Worm (Caenorhabditis elegans) whole organism, L2 larva: ENCODE results near the gene twk-44.

Experiments
- C34F6.9 ChIP-seq: fragments of 150-350 bp; optimal IDR thresholded peaks from 2 replicates; lab custom pipeline; 2014; ENCODE audit warnings: missing biosample characterization, missing genetic modification characterization
- F13H6.1 ChIP-seq: sonication (generic microtip); optimal IDR thresholded peaks from 2 replicates; lab custom pipeline; 2016; ENCODE audit warnings: missing genetic modification characterization, missing compliant biosample characterization
- R02D3.7 ChIP-seq: fragments of 150-350 bp; optimal IDR thresholded peaks from 2 replicates; lab custom pipeline; 2014; ENCODE audit warnings: missing biosample characterization, missing genetic modification characterization
- Y55F3AM.14 ChIP-seq: fragments of 200-800 bp; sonication (Bioruptor generic); optimal IDR thresholded peaks from 2 replicates; lab custom pipeline; 2018; ENCODE audit warnings: mild to moderate bottlenecking, missing genetic modification characterization, missing compliant biosample characterization
- ZK546.5 ChIP-seq: sonication (generic microtip); optimal IDR thresholded peaks from 2 replicates; lab custom pipeline; 2017; ENCODE audit warnings: missing biosample characterization, missing genetic modification characterization
- ama-1 ChIP-seq: fragments of 150-350 bp; optimal IDR thresholded peaks from 2 replicates; lab custom pipeline; 2018; ENCODE audit warnings: inconsistent platforms
- blmp-1 ChIP-seq: sonication (generic microtip); optimal IDR thresholded peaks from 2 replicates; lab custom pipeline; 2017; ENCODE audit warnings: missing genetic modification characterization, mild to moderate bottlenecking, missing compliant biosample characterization, antibody characterized with exemption, moderate library complexity; ENCODE audit not compliant: insufficient read depth
- crh-2 ChIP-seq: sonication (generic microtip); optimal IDR thresholded peaks from 2 replicates; lab custom pipeline; 2017; ENCODE audit warnings: missing biosample characterization, missing genetic modification characterization
- dmd-4 ChIP-seq: sonication (generic microtip); optimal IDR thresholded peaks from 2 replicates; lab custom pipeline; 2017; ENCODE audit warnings: missing biosample characterization, missing genetic modification characterization
- egl-27 ChIP-seq: sonication (generic microtip); optimal IDR thresholded peaks from 3 replicates; lab custom pipeline; 2017; ENCODE audit warnings: missing biosample characterization, missing genetic modification reagents, missing genetic modification characterization
- elt-3 ChIP-seq: sonication (generic microtip); optimal IDR thresholded peaks from 2 replicates; lab custom pipeline; 2017; ENCODE audit warnings: missing biosample characterization, missing genetic modification characterization
- fos-1 ChIP-seq: fragments of 150-350 bp; optimal IDR thresholded peaks from 2 replicates; lab custom pipeline; 2014; ENCODE audit warnings: missing biosample characterization, missing genetic modification characterization
- gmeb-1 ChIP-seq: fragments of 150-350 bp; optimal IDR thresholded peaks from 2 replicates; lab custom pipeline; 2014; ENCODE audit warnings: missing biosample characterization, missing genetic modification characterization
- lin-11 ChIP-seq: fragments of 150-350 bp; sonication (generic microtip); optimal IDR thresholded peaks from 2 replicates; lab custom pipeline; 2014; ENCODE audit warnings: missing biosample characterization, missing genetic modification characterization, inconsistent platforms, mixed read lengths
- lin-13 ChIP-seq: fragments of 150-350 bp; optimal IDR thresholded peaks from 2 replicates; lab custom pipeline; 2014; ENCODE audit warnings: missing biosample characterization, missing genetic modification reagents, missing genetic modification characterization
- lsy-2 ChIP-seq, 2 experiments: fragments of 150-350 bp in 1 of 2; sonication (generic microtip) in 1 of 2; optimal IDR thresholded peaks; 2 replicates each; lab custom pipeline; 2014 to 2017; ENCODE audit warnings: missing biosample characterization in 2 of 2, missing genetic modification characterization in 2 of 2
- mab-5 ChIP-seq: fragments of 150-350 bp; optimal IDR thresholded peaks from 2 replicates; lab custom pipeline; 2014; ENCODE audit warnings: missing biosample characterization, missing genetic modification characterization
- mbf-1 ChIP-seq: sonication (generic microtip); optimal IDR thresholded peaks from 2 replicates; lab custom pipeline; 2017; ENCODE audit warnings: missing biosample characterization, missing genetic modification characterization
- nhr-10 ChIP-seq: sonication (generic microtip); optimal IDR thresholded peaks from 2 replicates; lab custom pipeline; 2017; ENCODE audit warnings: missing biosample characterization, missing genetic modification characterization
- nhr-11 ChIP-seq: fragments of 150-350 bp; optimal IDR thresholded peaks from 2 replicates; lab custom pipeline; 2014; ENCODE audit warnings: missing biosample characterization, missing genetic modification characterization
- nhr-129 ChIP-seq: fragments of 150-350 bp; optimal IDR thresholded peaks from 2 replicates; lab custom pipeline; 2014; ENCODE audit warnings: missing biosample characterization, missing genetic modification characterization
- nhr-21 ChIP-seq: fragments of 150-350 bp; optimal IDR thresholded peaks from 2 replicates; lab custom pipeline; 2014; ENCODE audit warnings: missing biosample characterization, missing genetic modification characterization
- nhr-23 ChIP-seq: fragments of 150-350 bp; optimal IDR thresholded peaks from 2 replicates; lab custom pipeline; 2014; ENCODE audit warnings: missing biosample characterization, missing genetic modification reagents, missing genetic modification characterization
- nhr-237 ChIP-seq: fragments of 150-350 bp; optimal IDR thresholded peaks from 2 replicates; lab custom pipeline; 2014; ENCODE audit warnings: missing biosample characterization, missing genetic modification characterization
- nhr-25 ChIP-seq: fragments of 150-350 bp; sonication (generic microtip); optimal IDR thresholded peaks from 3 replicates; lab custom pipeline; 2014; ENCODE audit warnings: missing biosample characterization, missing genetic modification characterization
- nhr-6 ChIP-seq: fragments of 150-350 bp; optimal IDR thresholded peaks from 2 replicates; lab custom pipeline; 2014; ENCODE audit warnings: missing biosample characterization, missing genetic modification characterization
- nhr-77 ChIP-seq: fragments of 150-350 bp; optimal IDR thresholded peaks from 2 replicates; lab custom pipeline; 2014; ENCODE audit warnings: missing biosample characterization, missing genetic modification characterization
- peb-1 ChIP-seq: fragments of 150-350 bp; optimal IDR thresholded peaks from 2 replicates; lab custom pipeline; 2014; ENCODE audit warnings: missing biosample characterization, missing genetic modification characterization
- sem-4 ChIP-seq: fragments of 150-350 bp; optimal IDR thresholded peaks from 2 replicates; lab custom pipeline; 2014; ENCODE audit warnings: missing biosample characterization, missing genetic modification reagents, missing genetic modification characterization
- sma-3 ChIP-seq: sonication (generic microtip); optimal IDR thresholded peaks from 2 replicates; lab custom pipeline; 2016; ENCODE audit warnings: missing genetic modification reagents, missing genetic modification characterization, missing compliant biosample characterization
- sma-9 ChIP-seq, 2 experiments: fragments of 150-350 bp in 1 of 2; sonication (generic microtip) in 1 of 2; optimal IDR thresholded peaks; 2 replicates each; lab custom pipeline; 2014 to 2016; ENCODE audit warnings: missing genetic modification characterization in 2 of 2, mild to moderate bottlenecking in 1 of 2, missing biosample characterization in 1 of 2, missing compliant biosample characterization in 1 of 2, missing genetic modification reagents in 1 of 2, moderate library complexity in 1 of 2
- snpc-4 ChIP-seq: fragments of 150-350 bp; optimal IDR thresholded peaks from 2 replicates; lab custom pipeline; 2014; ENCODE audit warnings: missing biosample characterization, missing genetic modification characterization
- unc-39 ChIP-seq: fragments of 150-350 bp; optimal IDR thresholded peaks from 2 replicates; lab custom pipeline; 2014; ENCODE audit warnings: missing biosample characterization, missing genetic modification characterization
- unc-55 ChIP-seq: fragments of 150-350 bp; sonication (generic microtip); optimal IDR thresholded peaks from 3 replicates; lab custom pipeline; 2014; ENCODE audit warnings: missing biosample characterization, missing genetic modification reagents, missing genetic modification characterization
- zag-1 ChIP-seq: fragments of 150-350 bp; optimal IDR thresholded peaks from 2 replicates; lab custom pipeline; 2014; ENCODE audit warnings: missing biosample characterization, missing genetic modification characterization
- ztf-1 ChIP-seq: fragments of 200-800 bp; sonication (Bioruptor generic); conservative IDR thresholded peaks from 2 replicates; pipeline ENCODE4 v1.3.6; 2022; ENCODE audit warnings: missing genetic modification characterization, missing compliant biosample characterization
- ztf-4 ChIP-seq: fragments of 150-350 bp; optimal IDR thresholded peaks from 2 replicates; lab custom pipeline; 2014; ENCODE audit warnings: missing biosample characterization, missing genetic modification characterization

The twk-44 gene

DNA sequence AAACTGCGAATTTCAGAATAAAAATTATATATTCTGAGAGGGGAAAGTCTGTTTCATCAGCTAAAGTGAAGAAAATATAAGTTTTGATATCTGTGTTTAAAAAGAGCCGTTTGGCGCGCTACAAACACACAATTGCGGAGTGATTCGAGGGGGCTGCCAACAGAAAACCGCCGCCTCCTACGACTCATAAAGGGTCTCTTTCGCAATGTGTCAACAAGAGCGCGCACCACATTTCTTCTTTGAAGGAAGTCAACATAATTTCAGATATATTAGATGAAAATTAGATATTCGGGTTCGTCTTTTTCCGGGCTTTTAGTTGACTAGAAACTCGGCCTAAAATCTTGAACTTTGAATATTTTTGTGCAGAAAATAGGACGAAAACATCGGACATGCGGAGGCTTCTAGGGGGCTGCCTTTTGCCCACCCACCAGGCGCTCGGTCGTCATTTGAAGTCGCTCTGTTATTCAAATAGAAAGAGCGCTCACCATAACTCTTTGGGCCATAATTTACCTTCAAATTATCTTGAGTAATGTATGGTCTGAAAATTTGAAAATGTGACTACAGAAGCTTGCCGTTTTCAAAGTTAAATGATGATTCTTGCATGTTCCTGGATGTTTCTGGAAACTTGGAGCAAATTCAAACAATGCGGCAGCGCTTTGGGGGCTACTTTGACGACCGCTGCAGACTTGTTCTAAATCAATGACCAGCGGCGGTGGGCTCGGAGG, 21.0 kb downstream of the twk-44 start (continued):
- peak; percentile 79 for TF ChIP-seq nhr-10
- TF ChIP-seq elt-3 (tag; lab: Kevin White, UChicago): no peak
- TF ChIP-seq nhr-237: peak; percentile 76
- peak; percentile 81 for TF ChIP-seq lin-13
- peak; percentile 98 for TF ChIP-seq Y55F3AM.14
- TF ChIP-seq sma-9 (GFP tag; optimal IDR thresholded peaks at IDR 0.05; lab: Kevin White, UChicago): peak; percentile 76
- no peak for TF ChIP-seq sma-9 (tag; optimal IDR thresholded peaks at IDR 0.05; lab: Kevin White, UChicago)
- TF ChIP-seq nhr-23 (tag; lab: Kevin White, UChicago): no peak
- TF ChIP-seq lin-11: peak; percentile 47
- TF ChIP-seq fos-1 (tag; lab: Kevin White, UChicago): peak; percentile 67
- TF ChIP-seq gmeb-1: peak; percentile 83
- TF ChIP-seq nhr-11 (tag; lab: Kevin White, UChicago): peak; percentile 89
- peak; percentile 84 for TF ChIP-seq sem-4 (tag; lab: Kevin White, UChicago)

DNA sequence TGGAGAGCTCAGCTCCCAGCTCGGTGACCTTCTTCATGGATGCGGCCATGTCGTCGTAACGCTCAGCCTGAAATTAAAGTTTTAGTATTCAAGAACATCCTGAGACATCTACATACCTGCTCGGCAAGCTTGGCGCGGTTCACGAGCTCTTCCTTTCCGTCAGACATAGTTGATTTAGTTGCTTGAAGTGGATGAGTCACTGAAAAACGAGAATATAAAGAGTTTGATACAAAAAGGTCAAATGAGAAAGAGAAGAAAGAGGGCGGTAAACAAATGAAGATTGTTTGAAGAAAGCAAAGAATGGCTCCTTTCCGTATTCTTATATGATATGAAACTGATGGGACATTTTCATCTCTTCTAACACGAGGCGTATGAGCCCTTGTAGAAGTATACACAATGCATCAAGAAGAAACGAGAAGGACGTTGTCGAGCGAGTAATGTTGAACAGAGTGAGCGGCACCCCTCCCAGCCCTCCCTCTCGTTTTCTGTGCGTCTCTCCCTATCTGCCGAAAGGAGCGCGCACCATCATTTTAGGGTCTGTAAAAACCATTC, 21.6 kb downstream of the twk-44 start, which contains the start of gene ftt-2:
TSS of gene ftt-2 (minus strand) at position 206 of the 552 bp plus-strand sequence.
- TF ChIP-seq ama-1 (lab: Kevin White, UChicago): peak; percentile 89
- TF ChIP-seq egl-27: no peak

DNA sequence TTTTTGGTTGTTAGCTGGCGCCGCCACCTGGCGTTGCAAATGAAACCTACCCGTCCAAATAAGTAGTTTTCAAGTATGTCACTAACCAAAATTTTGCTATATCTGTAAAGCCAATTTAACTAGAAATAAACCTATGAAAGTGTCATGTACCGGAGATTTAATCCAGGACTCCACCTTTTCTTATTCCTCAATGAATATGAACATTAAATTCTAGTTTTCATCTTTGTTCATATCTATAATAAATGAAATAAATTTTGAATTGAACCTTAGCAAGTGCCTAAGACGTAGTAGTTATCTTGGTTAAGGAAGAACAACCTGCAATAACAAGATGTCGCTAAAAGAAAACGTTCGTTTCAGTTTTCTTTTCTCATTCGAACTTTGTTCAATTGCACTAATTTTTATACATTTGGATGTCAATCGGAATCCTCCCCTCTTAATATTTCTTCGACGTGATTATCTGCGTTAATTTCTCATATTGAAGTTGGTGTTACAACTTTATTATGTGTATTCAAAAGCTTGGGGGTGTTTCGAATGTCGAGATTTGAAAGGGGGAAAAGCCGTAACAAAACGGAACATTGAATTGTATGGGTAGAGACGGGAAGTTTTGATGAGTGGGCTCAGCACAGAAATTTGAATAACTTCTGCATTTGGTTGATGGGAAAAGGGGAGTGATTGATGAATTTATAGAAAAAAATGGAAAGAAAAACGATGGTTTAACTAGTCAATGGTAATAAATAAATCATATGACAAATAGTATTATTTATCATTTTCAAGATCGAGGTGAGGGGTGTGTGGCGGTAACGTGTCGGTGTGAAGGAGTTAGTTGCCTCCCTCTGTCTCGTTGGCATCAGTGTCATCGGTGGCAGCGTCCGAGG, 23.4 kb downstream of the twk-44 start:
- no peak for TF ChIP-seq unc-39 (tag; lab: Kevin White, UChicago)
- peak; percentile 4 for TF ChIP-seq nhr-77 (tag; lab: Kevin White, UChicago)
- peak; percentile 32 for TF ChIP-seq nhr-21
- TF ChIP-seq gmeb-1: peak; percentile 30
- peak; percentile 47 for TF ChIP-seq Y55F3AM.14
- TF ChIP-seq peb-1 (tag; lab: Kevin White, UChicago): no peak
- no peak for TF ChIP-seq R02D3.7
- no peak for TF ChIP-seq lin-11
- peak; percentile 7 for TF ChIP-seq nhr-10
- peak; percentile 34 for TF ChIP-seq F13H6.1 (tag; lab: Kevin White, UChicago)
- no peak for TF ChIP-seq dmd-4
- no peak for TF ChIP-seq ztf-1 (GFP tag; lab: Robert Waterston, UW)
- TF ChIP-seq zag-1 (tag; lab: Kevin White, UChicago): peak; percentile 44
- TF ChIP-seq elt-3 (tag; lab: Kevin White, UChicago): no peak
- TF ChIP-seq ama-1 (lab: Kevin White, UChicago): peak; percentile 88
- TF ChIP-seq nhr-25 (tag; lab: Kevin White, UChicago): peak; percentile 77
- peak; percentile 51 for TF ChIP-seq sma-3 (GFP tag; lab: Kevin White, UChicago)
- TF ChIP-seq nhr-6: peak; percentile 69
- TF ChIP-seq C34F6.9 (tag; lab: Kevin White, UChicago): peak; percentile 49
- TF ChIP-seq sem-4 (tag; lab: Kevin White, UChicago): peak; percentile 17
- TF ChIP-seq mab-5 (tag; lab: Kevin White, UChicago): peak; percentile 77
- peak; percentile 68 for TF ChIP-seq crh-2 (tag; lab: Kevin White, UChicago)
- no peak for TF ChIP-seq snpc-4 (tag; lab: Kevin White, UChicago)
- TF ChIP-seq blmp-1 (tag; lab: Kevin White, UChicago): peak; percentile 9
- peak; percentile 91 for TF ChIP-seq ztf-4 (tag; lab: Kevin White, UChicago)
- peak; percentile 10 for TF ChIP-seq nhr-129 (tag; lab: Kevin White, UChicago)
- TF ChIP-seq lin-13: peak; percentile 81
- TF ChIP-seq unc-55 (GFP tag; lab: Kevin White, UChicago): peak; percentile 51
- TF ChIP-seq mbf-1 (tag; lab: Kevin White, UChicago): peak; percentile 44
- peak; percentile 47 to 75 for TF ChIP-seq lsy-2 (tag; optimal IDR thresholded peaks at IDR 0.05; lab: Kevin White, UChicago)
- TF ChIP-seq ZK546.5: no peak
